Worm (Caenorhabditis elegans) whole organism, young adult: ENCODE measurements around the gene clc-20.

ENCODE experiments used
- B0019.2 ChIP-seq: fragments of 200-800 bp; sonication (Bioruptor generic); conservative IDR thresholded peaks from 2 replicates; pipeline ENCODE4 v1.3.6; 2022; ENCODE audit warnings: missing genetic modification reagents, missing genetic modification characterization, missing compliant biosample characterization
- B0336.3 ChIP-seq: fragments of 200-800 bp; sonication (Bioruptor generic); IDR thresholded peaks from 2 replicates; pipeline ENCODE4 v1.3.6; 2022; ENCODE audit warnings: missing genetic modification characterization, missing compliant biosample characterization
- C06A6.2 ChIP-seq: fragments of 200-800 bp; sonication (Bioruptor generic); conservative IDR thresholded peaks from 2 replicates; pipeline ENCODE4 v1.3.6; 2022; ENCODE audit warnings: missing genetic modification characterization, missing compliant biosample characterization
- D2030.7 ChIP-seq: fragments of 200-800 bp; sonication (Bioruptor generic); IDR thresholded peaks from 2 replicates; pipeline ENCODE4 v1.3.6; 2022; ENCODE audit warnings: missing genetic modification reagents, missing genetic modification characterization, missing compliant biosample characterization
- F10E7.11 ChIP-seq: sonication (generic microtip); optimal IDR thresholded peaks from 2 replicates; lab custom pipeline; 2017; ENCODE audit warnings: mild to moderate bottlenecking, missing genetic modification characterization, moderate library complexity, missing compliant biosample characterization
- F23B12.7 ChIP-seq: sonication (generic microtip); optimal IDR thresholded peaks from 2 replicates; lab custom pipeline; 2017; ENCODE audit warnings: missing genetic modification characterization, mild to moderate bottlenecking, missing compliant biosample characterization, antibody characterized with exemption, moderate library complexity; ENCODE audit not compliant: insufficient read depth
- F33H1.4 ChIP-seq: fragments of 200-800 bp; sonication (Bioruptor generic); IDR thresholded peaks from 2 replicates; pipeline ENCODE4 v1.3.6; 2022; ENCODE audit warnings: missing genetic modification reagents, missing genetic modification characterization, missing compliant biosample characterization
- F55B11.4 ChIP-seq: sonication (generic microtip); optimal IDR thresholded peaks from 2 replicates; lab custom pipeline; 2016; ENCODE audit warnings: missing compliant biosample characterization, missing genetic modification characterization, borderline replicate concordance; ENCODE audit not compliant: insufficient read depth
- F57A8.1 ChIP-seq: fragments of 200-800 bp; sonication (Bioruptor generic); optimal IDR thresholded peaks from 2 replicates; lab custom pipeline; 2018; ENCODE audit warnings: mild to moderate bottlenecking, missing genetic modification characterization, moderate library complexity, missing compliant biosample characterization
- K12H6.12 ChIP-seq: fragments of 200-800 bp; sonication (Bioruptor generic); optimal IDR thresholded peaks from 2 replicates; lab custom pipeline; 2018; ENCODE audit warnings: mild to moderate bottlenecking, missing genetic modification characterization, missing compliant biosample characterization
- T07F8.4 ChIP-seq: sonication (generic microtip); optimal IDR thresholded peaks from 2 replicates; lab custom pipeline; 2016; ENCODE audit warnings: mild to moderate bottlenecking, missing genetic modification characterization, moderate library complexity, missing compliant biosample characterization
- T26A5.8 ChIP-seq: sonication (generic microtip); optimal IDR thresholded peaks from 2 replicates; lab custom pipeline; 2016; ENCODE audit warnings: missing genetic modification characterization, missing compliant biosample characterization
- Y53F4B.3 ChIP-seq: fragments of 200-800 bp; sonication (Bioruptor generic); IDR thresholded peaks from 2 replicates; pipeline ENCODE4 v1.3.6; 2022; ENCODE audit warnings: missing genetic modification reagents, missing genetic modification characterization, missing compliant biosample characterization
- Y56A3A.18 ChIP-seq: fragments of 200-800 bp; sonication (Bioruptor generic); IDR thresholded peaks from 2 replicates; pipeline ENCODE4 v1.3.6; 2022; ENCODE audit warnings: missing genetic modification reagents, missing genetic modification characterization, missing compliant biosample characterization
- aptf-2 ChIP-seq: fragments of 200-800 bp; sonication (Bioruptor generic); conservative IDR thresholded peaks from 2 replicates; pipeline ENCODE4 v1.3.6; 2022; ENCODE audit warnings: missing genetic modification reagents, missing genetic modification characterization, missing compliant biosample characterization
- attf-6 ChIP-seq: fragments of 200-800 bp; sonication (Bioruptor generic); IDR thresholded peaks from 2 replicates; pipeline ENCODE4 v1.3.6; 2022; ENCODE audit warnings: missing genetic modification reagents, missing genetic modification characterization, missing compliant biosample characterization
- bed-1 ChIP-seq: fragments of 200-800 bp; sonication (Bioruptor generic); IDR thresholded peaks from 2 replicates; pipeline ENCODE4 v1.3.6; 2022; ENCODE audit warnings: missing genetic modification reagents, missing genetic modification characterization, missing compliant biosample characterization
- ceh-40 ChIP-seq: fragments of 200-800 bp; sonication (Bioruptor generic); IDR thresholded peaks from 2 replicates; pipeline ENCODE4 v1.3.6; 2022; ENCODE audit warnings: missing genetic modification characterization, missing compliant biosample characterization
- ceh-79 ChIP-seq: sonication (generic microtip); optimal IDR thresholded peaks from 2 replicates; lab custom pipeline; 2017; ENCODE audit warnings: mild to moderate bottlenecking, missing genetic modification characterization, missing compliant biosample characterization
- ceh-91 ChIP-seq: fragments of 200-800 bp; sonication (Bioruptor generic); IDR thresholded peaks from 2 replicates; pipeline ENCODE4 v1.3.6; 2022; ENCODE audit warnings: missing genetic modification reagents, missing genetic modification characterization, missing compliant biosample characterization
- chd-7 ChIP-seq: sonication (generic microtip); optimal IDR thresholded peaks from 2 replicates; lab custom pipeline; 2016; ENCODE audit warnings: mild to moderate bottlenecking, missing genetic modification characterization, moderate library complexity, missing compliant biosample characterization
- dox-1 ChIP-seq: fragments of 200-800 bp; sonication (Bioruptor generic); IDR thresholded peaks from 2 replicates; pipeline ENCODE4 v1.3.6; 2022; ENCODE audit warnings: missing genetic modification reagents, missing genetic modification characterization, missing compliant biosample characterization
- efl-1 ChIP-seq: fragments of 150-350 bp; optimal IDR thresholded peaks from 2 replicates; lab custom pipeline; 2014; ENCODE audit warnings: missing biosample characterization, missing genetic modification reagents, missing genetic modification characterization
- egl-18 ChIP-seq: fragments of 200-800 bp; sonication (Bioruptor generic); IDR thresholded peaks from 2 replicates; pipeline ENCODE4 v1.3.6; 2022; ENCODE audit warnings: missing genetic modification reagents, missing genetic modification characterization, missing compliant biosample characterization
- egrh-3 ChIP-seq: fragments of 200-800 bp; sonication (Bioruptor generic); IDR thresholded peaks from 2 replicates; pipeline ENCODE4 v1.3.6; 2022; ENCODE audit warnings: missing genetic modification reagents, missing genetic modification characterization, missing compliant biosample characterization
- fkh-3 ChIP-seq: sonication (generic microtip); optimal IDR thresholded peaks from 2 replicates; lab custom pipeline; 2016; ENCODE audit warnings: mild to moderate bottlenecking, missing genetic modification characterization, missing compliant biosample characterization
- hmg-1.2 ChIP-seq: fragments of 200-800 bp; sonication (Bioruptor generic); IDR thresholded peaks from 2 replicates; pipeline ENCODE4 v1.3.6; 2022; ENCODE audit warnings: missing genetic modification reagents, missing genetic modification characterization, missing compliant biosample characterization
- hrde-1 ChIP-seq: sonication (generic microtip); optimal IDR thresholded peaks from 2 replicates; lab custom pipeline; 2016; ENCODE audit warnings: missing genetic modification characterization, mild to moderate bottlenecking, missing compliant biosample characterization, moderate library complexity, missing genotype, missing genetic modification reagents, borderline replicate concordance
- hsf-1 ChIP-seq: fragments of 200-800 bp; sonication (Bioruptor generic); IDR thresholded peaks from 2 replicates; pipeline ENCODE4 v1.3.6; 2022; ENCODE audit warnings: missing genetic modification reagents, missing genetic modification characterization, missing compliant biosample characterization
- let-526 ChIP-seq: fragments of 200-800 bp; sonication (Bioruptor generic); IDR thresholded peaks from 2 replicates; pipeline ENCODE4 v1.3.6; 2022; ENCODE audit warnings: missing genetic modification reagents, missing genetic modification characterization, missing compliant biosample characterization
- lin-26 ChIP-seq: fragments of 200-800 bp; sonication (Bioruptor generic); IDR thresholded peaks from 2 replicates; pipeline ENCODE4 v1.3.6; 2022; ENCODE audit warnings: missing genetic modification reagents, missing genetic modification characterization, missing compliant biosample characterization
- lin-54 ChIP-seq: fragments of 200-800 bp; sonication (Bioruptor generic); optimal IDR thresholded peaks from 2 replicates; lab custom pipeline; 2018; ENCODE audit warnings: mild to moderate bottlenecking, missing genetic modification characterization, missing compliant biosample characterization
- lir-1 ChIP-seq: fragments of 200-800 bp; sonication (Bioruptor generic); conservative IDR thresholded peaks from 2 replicates; pipeline ENCODE4 v1.3.6; 2022; ENCODE audit warnings: missing genetic modification reagents, missing genetic modification characterization, missing compliant biosample characterization
- lsy-27 ChIP-seq: sonication (generic microtip); optimal IDR thresholded peaks from 2 replicates; lab custom pipeline; 2017; ENCODE audit warnings: missing genetic modification characterization, mild to moderate bottlenecking, missing compliant biosample characterization, antibody characterized with exemption, missing genotype, borderline replicate concordance; ENCODE audit not compliant: insufficient read depth
- madf-3 ChIP-seq: fragments of 200-800 bp; sonication (Bioruptor generic); IDR thresholded peaks from 2 replicates; pipeline ENCODE4 v1.3.6; 2022; ENCODE audit warnings: missing genetic modification reagents, missing genetic modification characterization, missing compliant biosample characterization
- mcd-1 ChIP-seq: fragments of 200-800 bp; sonication (Bioruptor generic); IDR thresholded peaks from 2 replicates; pipeline ENCODE4 v1.3.6; 2022; ENCODE audit warnings: missing genetic modification reagents, missing genetic modification characterization, missing compliant biosample characterization
- mes-4 ChIP-seq: sonication (generic microtip); optimal IDR thresholded peaks from 2 replicates; lab custom pipeline; 2016; ENCODE audit warnings: missing genotype, missing genetic modification characterization, missing compliant biosample characterization
- nhr-120 ChIP-seq: fragments of 200-800 bp; sonication (Bioruptor generic); IDR thresholded peaks from 2 replicates; pipeline ENCODE4 v1.3.6; 2022; ENCODE audit warnings: missing genetic modification characterization, missing compliant biosample characterization
- nhr-90 ChIP-seq: sonication (generic microtip); optimal IDR thresholded peaks from 2 replicates; lab custom pipeline; 2016; ENCODE audit warnings: missing genotype, mild to moderate bottlenecking, missing genetic modification characterization, missing compliant biosample characterization
- rcor-1 ChIP-seq: fragments of 200-800 bp; sonication (Bioruptor generic); IDR thresholded peaks from 2 replicates; pipeline ENCODE4 v1.3.6; 2022; ENCODE audit warnings: missing genetic modification reagents, missing genetic modification characterization, missing compliant biosample characterization
- rpc-1 ChIP-seq, 2 experiments: fragments of 150-350 bp in 1 of 2; sonication (generic microtip) in 1 of 2; optimal IDR thresholded peaks; 2 replicates each; lab custom pipeline; 2014 to 2018; ENCODE audit warnings: missing biosample characterization in 1 of 2, missing genetic modification characterization in 1 of 2, missing genetic modification reagents in 1 of 2, missing genotype in 1 of 2
- snpc-1.3 ChIP-seq: sonication (generic microtip); optimal IDR thresholded peaks from 2 replicates; lab custom pipeline; 2017; ENCODE audit warnings: missing genetic modification characterization, mild to moderate bottlenecking, missing compliant biosample characterization, antibody characterized with exemption, moderate library complexity, missing genotype, missing genetic modification reagents; ENCODE audit not compliant: insufficient read depth
- tlf-1 ChIP-seq: fragments of 200-800 bp; sonication (Bioruptor generic); optimal IDR thresholded peaks from 2 replicates; lab custom pipeline; 2018; ENCODE audit warnings: mild to moderate bottlenecking, missing genetic modification characterization, missing compliant biosample characterization
- unc-62 ChIP-seq: fragments of 150-350 bp; optimal IDR thresholded peaks from 2 replicates; lab custom pipeline; 2014; ENCODE audit warnings: missing biosample characterization, missing genetic modification reagents, missing genetic modification characterization
- ztf-22 ChIP-seq: fragments of 200-800 bp; sonication (Bioruptor generic); optimal IDR thresholded peaks from 2 replicates; lab custom pipeline; 2018; ENCODE audit warnings: mild to moderate bottlenecking, missing genetic modification characterization, moderate library complexity, missing compliant biosample characterization
- ztf-25 ChIP-seq: fragments of 200-800 bp; sonication (Bioruptor generic); IDR thresholded peaks from 2 replicates; pipeline ENCODE4 v1.3.6; 2022; ENCODE audit warnings: missing genetic modification reagents, missing genetic modification characterization, missing compliant biosample characterization
- ztf-3 ChIP-seq: fragments of 200-800 bp; sonication (Bioruptor generic); optimal IDR thresholded peaks from 2 replicates; lab custom pipeline; 2018; ENCODE audit warnings: mild to moderate bottlenecking, missing genetic modification characterization, missing compliant biosample characterization

Gene clc-20

ce11 chrIII:835713-836278 is 36.6 kb upstream of the clc-20 start (continued):
- TF ChIP-seq F57A8.1 (GFP tag; lab: Kevin White, UChicago) = no peak
- TF ChIP-seq egl-18 (GFP tag; lab: Robert Waterston, UW) = peak; percentile 89
- peak; percentile 70 for TF ChIP-seq lin-54 (GFP tag; lab: Kevin White, UChicago)
- peak; percentile 92 for TF ChIP-seq tlf-1 (GFP tag; lab: Kevin White, UChicago)
- TF ChIP-seq ceh-91 (GFP tag; lab: Robert Waterston, UW) = no peak
- TF ChIP-seq B0019.2 (GFP tag; lab: Robert Waterston, UW) = 0 out of 2 replicates have a peak, but pooled peaks have one; percentile 36
- peak; percentile 56 for TF ChIP-seq F33H1.4 (GFP tag; lab: Robert Waterston, UW)
- peak; percentile 88 for TF ChIP-seq nhr-90
- TF ChIP-seq hrde-1 (tag; lab: Kevin White, UChicago) = no peak
- no peak for TF ChIP-seq F55B11.4 (tag; lab: Kevin White, UChicago)
- TF ChIP-seq ceh-40 (GFP tag; lab: Robert Waterston, UW) = peak; percentile 94
- peak; percentile 77; the same call in 1 of the 2 replicates for TF ChIP-seq lir-1
- peak; percentile 92 for TF ChIP-seq ztf-25 (GFP tag; lab: Robert Waterston, UW)
- TF ChIP-seq dox-1 = peak; percentile 92
- TF ChIP-seq aptf-2 (GFP tag; lab: Robert Waterston, UW) = peak; percentile 74
- peak; percentile 74 for TF ChIP-seq hmg-1.2 (GFP tag; lab: Robert Waterston, UW)
- peak; percentile 97 for TF ChIP-seq T26A5.8 (tag; lab: Kevin White, UChicago)
- TF ChIP-seq F23B12.7 (tag; lab: Kevin White, UChicago) = no peak
- peak; percentile 90 for TF ChIP-seq C06A6.2 (GFP tag; lab: Robert Waterston, UW)
- no peak for TF ChIP-seq mes-4 (tag; lab: Kevin White, UChicago)
- TF ChIP-seq let-526 (GFP tag; lab: Robert Waterston, UW) = no peak; the same call in none of the 2 replicates
- peak; percentile 34; the same call in 1 of the 2 replicates for TF ChIP-seq egrh-3
- peak; percentile 84 for TF ChIP-seq K12H6.12 (tag; lab: Kevin White, UChicago)
- TF ChIP-seq unc-62 (GFP tag; lab: Kevin White, UChicago) = no peak
- peak; percentile 68; the same call in 1 of the 2 replicates for TF ChIP-seq attf-6 (GFP tag; lab: Robert Waterston, UW)
- TF ChIP-seq F10E7.11 = peak; percentile 98
- peak; percentile 97 for TF ChIP-seq lin-26
- no peak for TF ChIP-seq rpc-1 (optimal IDR thresholded peaks at IDR 0.05; lab: Kevin White, UChicago)
- no peak for TF ChIP-seq rpc-1 (tag; optimal IDR thresholded peaks at IDR 0.05; lab: Kevin White, UChicago)
- TF ChIP-seq mcd-1 (GFP tag; lab: Robert Waterston, UW) = peak; percentile 86
- peak; percentile 94 for TF ChIP-seq madf-3 (GFP tag; lab: Robert Waterston, UW)
- TF ChIP-seq snpc-1.3 (tag; lab: Kevin White, UChicago) = no peak
- TF ChIP-seq hsf-1 (GFP tag; lab: Robert Waterston, UW) = peak; percentile 82; the same call in 1 of the 2 replicates
- peak; percentile 99 for TF ChIP-seq chd-7 (tag; lab: Kevin White, UChicago)
- TF ChIP-seq ceh-79 (tag; lab: Kevin White, UChicago) = peak; percentile 92
- TF ChIP-seq ztf-3 (GFP tag; lab: Kevin White, UChicago) = peak; percentile 91
- peak; percentile 98 for TF ChIP-seq Y56A3A.18
- peak; percentile 99 for TF ChIP-seq B0336.3
- TF ChIP-seq efl-1 (GFP tag; lab: Kevin White, UChicago) = no peak
- TF ChIP-seq nhr-120 (GFP tag; lab: Robert Waterston, UW) = peak; percentile 92; the same call in 1 of the 2 replicates
- TF ChIP-seq D2030.7 (GFP tag; lab: Robert Waterston, UW) = no peak
- peak; percentile 83 for TF ChIP-seq rcor-1 (GFP tag; lab: Robert Waterston, UW)
- TF ChIP-seq lsy-27 (tag; lab: Kevin White, UChicago) = no peak
- peak; percentile 92 for TF ChIP-seq ztf-22 (GFP tag; lab: Kevin White, UChicago)
- peak; percentile 74; the same call in 1 of the 2 replicates for TF ChIP-seq bed-1 (GFP tag; lab: Robert Waterston, UW)
- no peak for TF ChIP-seq T07F8.4
- TF ChIP-seq fkh-3 = peak; percentile 99
- TF ChIP-seq Y53F4B.3 = no peak
